Worm (Caenorhabditis elegans) whole organism, L2 larva: ENCODE measurements around the gene srh-291.

ENCODE experiments used
- F13H6.1 ChIP-seq: sonication (generic microtip); optimal IDR thresholded peaks from 2 replicates; lab custom pipeline; 2016; ENCODE audit warnings: missing genetic modification characterization, missing compliant biosample characterization
- ZK546.5 ChIP-seq: sonication (generic microtip); optimal IDR thresholded peaks from 2 replicates; lab custom pipeline; 2017; ENCODE audit warnings: missing biosample characterization, missing genetic modification characterization
- alr-1 ChIP-seq: fragments of 150-350 bp; optimal IDR thresholded peaks from 2 replicates; lab custom pipeline; 2014; ENCODE audit warnings: missing biosample characterization, missing genetic modification characterization
- aly-2 ChIP-seq: fragments of 150-350 bp; optimal IDR thresholded peaks from 2 replicates; lab custom pipeline; 2014; ENCODE audit warnings: missing biosample characterization, missing genetic modification characterization
- ama-1 ChIP-seq: fragments of 150-350 bp; optimal IDR thresholded peaks from 2 replicates; lab custom pipeline; 2018; ENCODE audit warnings: inconsistent platforms
- blmp-1 ChIP-seq: sonication (generic microtip); optimal IDR thresholded peaks from 2 replicates; lab custom pipeline; 2017; ENCODE audit warnings: missing genetic modification characterization, mild to moderate bottlenecking, missing compliant biosample characterization, antibody characterized with exemption, moderate library complexity; ENCODE audit not compliant: insufficient read depth
- ceh-16 ChIP-seq: fragments of 150-350 bp; optimal IDR thresholded peaks from 2 replicates; lab custom pipeline; 2014; ENCODE audit warnings: missing biosample characterization, missing genetic modification characterization
- ceh-82 ChIP-seq: fragments of 150-350 bp; optimal IDR thresholded peaks from 2 replicates; lab custom pipeline; 2014; ENCODE audit warnings: missing biosample characterization, missing genetic modification characterization
- dmd-4 ChIP-seq: sonication (generic microtip); optimal IDR thresholded peaks from 2 replicates; lab custom pipeline; 2017; ENCODE audit warnings: missing biosample characterization, missing genetic modification characterization
- egl-27 ChIP-seq: sonication (generic microtip); optimal IDR thresholded peaks from 3 replicates; lab custom pipeline; 2017; ENCODE audit warnings: missing biosample characterization, missing genetic modification reagents, missing genetic modification characterization
- elt-3 ChIP-seq: sonication (generic microtip); optimal IDR thresholded peaks from 2 replicates; lab custom pipeline; 2017; ENCODE audit warnings: missing biosample characterization, missing genetic modification characterization
- fos-1 ChIP-seq: fragments of 150-350 bp; optimal IDR thresholded peaks from 2 replicates; lab custom pipeline; 2014; ENCODE audit warnings: missing biosample characterization, missing genetic modification characterization
- lin-11 ChIP-seq: fragments of 150-350 bp; sonication (generic microtip); optimal IDR thresholded peaks from 2 replicates; lab custom pipeline; 2014; ENCODE audit warnings: missing biosample characterization, missing genetic modification characterization, inconsistent platforms, mixed read lengths
- lin-13 ChIP-seq: fragments of 150-350 bp; optimal IDR thresholded peaks from 2 replicates; lab custom pipeline; 2014; ENCODE audit warnings: missing biosample characterization, missing genetic modification reagents, missing genetic modification characterization
- lin-39 ChIP-seq: fragments of 150-350 bp; optimal IDR thresholded peaks from 2 replicates; lab custom pipeline; 2014; ENCODE audit warnings: missing biosample characterization, missing genetic modification reagents, missing genetic modification characterization
- mab-5 ChIP-seq: fragments of 150-350 bp; optimal IDR thresholded peaks from 2 replicates; lab custom pipeline; 2014; ENCODE audit warnings: missing biosample characterization, missing genetic modification characterization
- mdl-1 ChIP-seq, 2 experiments: fragments of 150-350 bp in 1 of 2; sonication (generic microtip) in 1 of 2; optimal IDR thresholded peaks; 2 replicates each; lab custom pipeline; 2017; ENCODE audit warnings: missing biosample characterization in 2 of 2, missing genetic modification characterization in 2 of 2
- nhr-10 ChIP-seq: sonication (generic microtip); optimal IDR thresholded peaks from 2 replicates; lab custom pipeline; 2017; ENCODE audit warnings: missing biosample characterization, missing genetic modification characterization
- nhr-11 ChIP-seq: fragments of 150-350 bp; optimal IDR thresholded peaks from 2 replicates; lab custom pipeline; 2014; ENCODE audit warnings: missing biosample characterization, missing genetic modification characterization
- nhr-12 ChIP-seq: fragments of 150-350 bp; optimal IDR thresholded peaks from 2 replicates; lab custom pipeline; 2014; ENCODE audit warnings: missing biosample characterization, missing genetic modification characterization
- nhr-21 ChIP-seq: fragments of 150-350 bp; optimal IDR thresholded peaks from 2 replicates; lab custom pipeline; 2014; ENCODE audit warnings: missing biosample characterization, missing genetic modification characterization
- nhr-23 ChIP-seq: fragments of 150-350 bp; optimal IDR thresholded peaks from 2 replicates; lab custom pipeline; 2014; ENCODE audit warnings: missing biosample characterization, missing genetic modification reagents, missing genetic modification characterization
- nhr-237 ChIP-seq: fragments of 150-350 bp; optimal IDR thresholded peaks from 2 replicates; lab custom pipeline; 2014; ENCODE audit warnings: missing biosample characterization, missing genetic modification characterization
- nhr-6 ChIP-seq: fragments of 150-350 bp; optimal IDR thresholded peaks from 2 replicates; lab custom pipeline; 2014; ENCODE audit warnings: missing biosample characterization, missing genetic modification characterization
- nhr-77 ChIP-seq: fragments of 150-350 bp; optimal IDR thresholded peaks from 2 replicates; lab custom pipeline; 2014; ENCODE audit warnings: missing biosample characterization, missing genetic modification characterization
- peb-1 ChIP-seq: fragments of 150-350 bp; optimal IDR thresholded peaks from 2 replicates; lab custom pipeline; 2014; ENCODE audit warnings: missing biosample characterization, missing genetic modification characterization
- sem-4 ChIP-seq: fragments of 150-350 bp; optimal IDR thresholded peaks from 2 replicates; lab custom pipeline; 2014; ENCODE audit warnings: missing biosample characterization, missing genetic modification reagents, missing genetic modification characterization
- skn-1 ChIP-seq: sonication (generic microtip); optimal IDR thresholded peaks from 2 replicates; lab custom pipeline; 2017; ENCODE audit warnings: missing biosample characterization, missing genetic modification characterization
- sma-3 ChIP-seq: sonication (generic microtip); optimal IDR thresholded peaks from 2 replicates; lab custom pipeline; 2016; ENCODE audit warnings: missing genetic modification reagents, missing genetic modification characterization, missing compliant biosample characterization
- sma-9 ChIP-seq, 2 experiments: fragments of 150-350 bp in 1 of 2; sonication (generic microtip) in 1 of 2; optimal IDR thresholded peaks; 2 replicates each; lab custom pipeline; 2014 to 2016; ENCODE audit warnings: missing genetic modification characterization in 2 of 2, mild to moderate bottlenecking in 1 of 2, missing biosample characterization in 1 of 2, missing compliant biosample characterization in 1 of 2, missing genetic modification reagents in 1 of 2, moderate library complexity in 1 of 2
- snpc-4 ChIP-seq: fragments of 150-350 bp; optimal IDR thresholded peaks from 2 replicates; lab custom pipeline; 2014; ENCODE audit warnings: missing biosample characterization, missing genetic modification characterization
- unc-39 ChIP-seq: fragments of 150-350 bp; optimal IDR thresholded peaks from 2 replicates; lab custom pipeline; 2014; ENCODE audit warnings: missing biosample characterization, missing genetic modification characterization
- unc-55 ChIP-seq: fragments of 150-350 bp; sonication (generic microtip); optimal IDR thresholded peaks from 3 replicates; lab custom pipeline; 2014; ENCODE audit warnings: missing biosample characterization, missing genetic modification reagents, missing genetic modification characterization
- unc-62 ChIP-seq: fragments of 150-350 bp; optimal IDR thresholded peaks from 2 replicates; lab custom pipeline; 2014; ENCODE audit warnings: missing biosample characterization, missing genetic modification reagents, missing genetic modification characterization
- zag-1 ChIP-seq: fragments of 150-350 bp; optimal IDR thresholded peaks from 2 replicates; lab custom pipeline; 2014; ENCODE audit warnings: missing biosample characterization, missing genetic modification characterization
- ztf-1 ChIP-seq: fragments of 200-800 bp; sonication (Bioruptor generic); conservative IDR thresholded peaks from 2 replicates; pipeline ENCODE4 v1.3.6; 2022; ENCODE audit warnings: missing genetic modification characterization, missing compliant biosample characterization

The srh-291 gene

DNA sequence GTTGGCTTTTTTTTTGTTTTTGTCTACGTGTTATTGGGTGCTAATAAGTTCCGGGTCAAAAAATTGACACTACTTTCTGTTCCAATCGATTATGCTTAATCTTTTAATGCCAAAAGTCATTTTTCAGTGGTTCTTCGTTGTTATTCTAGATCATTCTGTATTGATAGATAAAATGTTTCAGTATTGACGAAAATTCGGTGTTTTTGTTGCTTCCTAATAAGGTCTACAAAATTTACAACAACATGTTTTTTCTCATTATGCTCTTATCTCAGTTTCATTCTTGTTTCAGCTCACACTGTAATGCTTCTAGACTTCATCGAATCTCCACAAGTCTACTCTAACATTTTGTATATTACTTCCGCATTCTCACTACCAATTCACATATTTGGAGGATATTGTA lies 25.9 kb downstream of the srh-291 start, which contains the start of gene srh-303:
Gene srh-303 (plus strand): TSS at position 301 of the 400 bp plus-strand sequence.
- TF ChIP-seq mdl-1 (tag; optimal IDR thresholded peaks at IDR 0.05; lab: Kevin White, UChicago) (no peak), unc-62 (GFP tag; lab: Kevin White, UChicago) (no peak), lin-39 (tag; lab: Kevin White, UChicago) (no peak), fos-1 (tag; lab: Kevin White, UChicago) (no peak), sma-9 (GFP tag; optimal IDR thresholded peaks at IDR 0.05; lab: Kevin White, UChicago) (no peak), sma-9 (tag; optimal IDR thresholded peaks at IDR 0.05; lab: Kevin White, UChicago) (no peak), nhr-12 (tag; lab: Kevin White, UChicago) (no peak), ztf-1 (GFP tag; lab: Robert Waterston, UW) (no peak), unc-55 (no peak), egl-27 (tag; lab: Kevin White, UChicago) (no peak), nhr-6 (no peak), lin-13 (GFP tag; lab: Kevin White, UChicago) (no peak), alr-1 (tag; lab: Kevin White, UChicago) (no peak), nhr-21 (tag; lab: Kevin White, UChicago) (no peak), sma-3 (GFP tag; lab: Kevin White, UChicago) (no peak), snpc-4 (tag; lab: Kevin White, UChicago) (no peak), ama-1 (lab: Kevin White, UChicago) (no peak), ZK546.5 (tag; lab: Kevin White, UChicago) (no peak), blmp-1 (tag; lab: Kevin White, UChicago) (no peak), ceh-82 (no peak), zag-1 (tag; lab: Kevin White, UChicago) (no peak)

DNA sequence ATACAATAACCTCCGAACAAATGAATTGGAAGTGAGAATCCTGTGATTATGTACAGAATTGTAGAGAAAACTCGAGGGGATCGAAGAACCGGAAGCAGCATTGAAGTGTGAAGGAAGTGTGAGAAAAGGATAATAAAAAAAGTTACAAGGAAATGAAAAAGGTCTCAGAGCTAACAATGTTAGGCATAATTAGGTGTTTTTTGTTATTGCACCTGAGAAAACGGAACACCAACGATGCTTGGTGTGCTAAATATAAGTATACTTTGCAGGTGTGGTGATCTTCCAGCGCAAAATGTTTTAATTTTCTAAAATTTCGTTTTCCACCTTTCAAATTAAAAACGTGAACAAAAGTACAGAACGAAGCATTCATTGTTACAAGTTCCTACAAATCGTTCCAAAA lies 38.7 kb downstream of the srh-291 start, which contains the start of gene srh-286:
Gene srh-286 (minus strand): TSS at position 101 of the 400 bp plus-strand sequence.
- TF ChIP-seq nhr-23 (no peak), aly-2 (tag; lab: Kevin White, UChicago) (no peak), ceh-82 (no peak), sem-4 (tag; lab: Kevin White, UChicago) (no peak), nhr-6 (no peak), snpc-4 (tag; lab: Kevin White, UChicago) (no peak), lin-11 (tag; lab: Kevin White, UChicago) (no peak), elt-3 (no peak), sma-3 (GFP tag; lab: Kevin White, UChicago) (no peak), F13H6.1 (tag; lab: Kevin White, UChicago) (no peak), nhr-10 (no peak), sma-9 (GFP tag; optimal IDR thresholded peaks at IDR 0.05; lab: Kevin White, UChicago) (no peak), sma-9 (tag; optimal IDR thresholded peaks at IDR 0.05; lab: Kevin White, UChicago) (no peak), dmd-4 (no peak), nhr-11 (tag; lab: Kevin White, UChicago) (no peak)

DNA sequence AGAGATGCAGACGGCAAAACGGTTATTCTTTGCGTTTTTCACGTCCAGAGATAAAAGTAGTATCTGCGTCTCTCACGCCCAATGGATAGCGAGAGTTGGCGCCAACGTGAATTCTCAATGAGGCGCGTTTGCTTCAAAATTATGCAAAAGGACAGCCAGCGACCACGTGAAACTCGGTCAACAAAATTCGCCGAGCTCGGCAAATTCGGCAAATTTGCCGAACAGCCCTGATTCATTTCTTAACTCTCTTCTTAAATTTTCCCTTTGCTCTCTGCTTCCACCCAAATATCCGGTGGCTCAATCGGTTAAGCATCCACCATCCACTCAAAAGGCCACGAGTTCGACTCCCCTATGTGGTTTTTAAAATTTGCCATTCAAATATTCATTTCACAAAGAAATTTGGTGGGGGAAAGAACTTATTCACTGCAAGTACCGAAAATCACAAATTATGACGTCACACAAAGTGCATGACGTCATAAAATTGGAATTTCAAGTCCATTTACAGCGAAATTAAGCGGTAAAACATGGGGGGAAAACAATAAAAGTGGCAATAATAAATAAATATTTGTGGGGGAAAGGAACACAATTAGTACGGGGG lies 40.0 kb downstream of the srh-291 start:
- TF ChIP-seq sem-4 (tag; lab: Kevin White, UChicago) = no peak
- TF ChIP-seq mdl-1 (tag; optimal IDR thresholded peaks at IDR 0.05; lab: Kevin White, UChicago) = no peak
- no peak for TF ChIP-seq peb-1 (tag; lab: Kevin White, UChicago)
- TF ChIP-seq zag-1 (tag; lab: Kevin White, UChicago) = no peak
- no peak for TF ChIP-seq sma-3 (GFP tag; lab: Kevin White, UChicago)
- TF ChIP-seq nhr-21 (tag; lab: Kevin White, UChicago) = no peak
- no peak for TF ChIP-seq alr-1 (tag; lab: Kevin White, UChicago)
- TF ChIP-seq, all 48 proteins: peak for 0

DNA sequence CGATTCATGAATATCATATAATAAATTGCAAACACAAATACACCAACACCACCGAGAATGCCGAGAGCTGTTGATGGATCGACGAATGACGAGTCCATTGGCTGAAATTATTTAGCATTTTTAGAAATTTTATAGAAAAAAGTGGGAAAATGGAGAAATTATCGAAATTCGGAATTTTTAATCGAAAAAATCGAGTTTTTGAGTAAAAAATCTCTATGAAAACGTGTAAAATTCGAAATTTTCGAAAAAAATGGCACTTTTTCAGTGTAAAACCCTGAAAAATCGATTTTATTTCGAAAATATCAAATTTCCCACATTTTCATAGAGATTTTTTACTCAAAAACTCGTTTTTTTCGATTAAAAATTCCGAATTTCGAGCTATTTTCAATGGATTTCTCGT lies 50.5 kb downstream of the srh-291 start, which contains the start of gene tcc-1:
Gene tcc-1 (minus strand): TSS at position 101 of the 400 bp plus-strand sequence.
- TF ChIP-seq nhr-237 (no peak), ceh-16 (tag; lab: Kevin White, UChicago) (no peak), ama-1 (lab: Kevin White, UChicago) (no peak), alr-1 (tag; lab: Kevin White, UChicago) (no peak), nhr-21 (tag; lab: Kevin White, UChicago) (no peak), nhr-77 (no peak), skn-1 (tag; lab: Kevin White, UChicago) (no peak), mab-5 (no peak), blmp-1 (tag; lab: Kevin White, UChicago) (no peak), nhr-11 (tag; lab: Kevin White, UChicago) (no peak), unc-39 (tag; lab: Kevin White, UChicago) (no peak)
